Worm (Caenorhabditis elegans) whole organism, L4 larva: ENCODE measurements around the gene T08G5.15.

Experiments used
- D1046.2 ChIP-seq: fragments of 200-800 bp; sonication (Bioruptor generic); IDR thresholded peaks from 2 replicates; pipeline ENCODE4 v1.3.6; 2022; ENCODE audit warnings: missing genetic modification characterization, missing compliant biosample characterization
- F10B5.3 ChIP-seq: sonication (generic microtip); optimal IDR thresholded peaks from 2 replicates; lab custom pipeline; 2016; ENCODE audit warnings: mild to moderate bottlenecking, missing genetic modification characterization, missing compliant biosample characterization
- F26F4.8 ChIP-seq: fragments of 200-800 bp; sonication (Bioruptor generic); conservative IDR thresholded peaks from 2 replicates; pipeline ENCODE4 v1.3.6; 2022; ENCODE audit warnings: missing genetic modification characterization, missing compliant biosample characterization
- F44E2.7 ChIP-seq: fragments of 200-800 bp; sonication (Bioruptor generic); IDR thresholded peaks from 2 replicates; pipeline ENCODE4 v2.1.2; 2022; ENCODE audit warnings: missing genetic modification characterization, missing compliant biosample characterization
- R02D3.7 ChIP-seq: fragments of 150-350 bp; sonication (generic microtip); optimal IDR thresholded peaks from 3 replicates; lab custom pipeline; 2014; ENCODE audit warnings: missing biosample characterization, missing genetic modification characterization
- T20F7.1 ChIP-seq: fragments of 200-800 bp; sonication (Bioruptor generic); optimal IDR thresholded peaks from 2 replicates; lab custom pipeline; 2018; ENCODE audit warnings: mild to moderate bottlenecking, missing genetic modification characterization, missing compliant biosample characterization
- T26A8.4 ChIP-seq: fragments of 200-800 bp; sonication (Bioruptor generic); IDR thresholded peaks from 2 replicates; pipeline ENCODE4 v1.3.6; 2022; ENCODE audit warnings: missing genetic modification characterization, missing compliant biosample characterization
- Y5F2A.4 ChIP-seq: fragments of 200-800 bp; sonication (Bioruptor generic); optimal IDR thresholded peaks from 2 replicates; lab custom pipeline; 2018; ENCODE audit warnings: mild to moderate bottlenecking, missing genetic modification characterization, missing compliant biosample characterization
- aha-1 ChIP-seq: fragments of 150-350 bp; peaks from one replicate; lab custom pipeline; 2014; ENCODE audit warnings: missing biosample characterization, missing genetic modification characterization
- ama-1 ChIP-seq: fragments of 150-350 bp; optimal IDR thresholded peaks from 2 replicates; lab custom pipeline; 2014; ENCODE audit warnings: inconsistent platforms, mixed read lengths
- attf-4 ChIP-seq: sonication (generic microtip); optimal IDR thresholded peaks from 3 replicates; lab custom pipeline; 2017; ENCODE audit warnings: missing biosample characterization, missing genetic modification characterization
- ceh-32 ChIP-seq: sonication (generic microtip); optimal IDR thresholded peaks from 2 replicates; lab custom pipeline; 2016; ENCODE audit warnings: mild to moderate bottlenecking, missing genetic modification characterization, missing compliant biosample characterization; ENCODE audit not compliant: poor library complexity
- ceh-62 ChIP-seq: sonication (generic microtip); optimal IDR thresholded peaks from 2 replicates; lab custom pipeline; 2017; ENCODE audit warnings: missing biosample characterization, missing genetic modification characterization
- ceh-82 ChIP-seq: sonication (generic microtip); optimal IDR thresholded peaks from 2 replicates; lab custom pipeline; 2017; ENCODE audit warnings: missing biosample characterization, missing genetic modification characterization
- ces-1 ChIP-seq: fragments of 150-350 bp; sonication (generic microtip); optimal IDR thresholded peaks from 4 replicates; lab custom pipeline; 2014; ENCODE audit warnings: missing biosample characterization, missing genetic modification reagents, missing genetic modification characterization
- dmd-8 ChIP-seq: fragments of 200-800 bp; sonication (Bioruptor generic); IDR thresholded peaks from 2 replicates; pipeline ENCODE4 v1.3.6; 2022; ENCODE audit warnings: missing genetic modification characterization, missing compliant biosample characterization
- dpl-1 ChIP-seq: fragments of 150-350 bp; optimal IDR thresholded peaks from 2 replicates; lab custom pipeline; 2014; ENCODE audit warnings: missing biosample characterization, missing genetic modification reagents, missing genetic modification characterization
- duxl-1 ChIP-seq: sonication (generic microtip); optimal IDR thresholded peaks from 2 replicates; lab custom pipeline; 2016; ENCODE audit warnings: mild to moderate bottlenecking, missing genetic modification characterization, moderate library complexity, missing compliant biosample characterization; ENCODE audit not compliant: poor library complexity
- egl-27 ChIP-seq: sonication (generic microtip); optimal IDR thresholded peaks from 3 replicates; lab custom pipeline; 2017; ENCODE audit warnings: missing biosample characterization, missing genetic modification reagents, missing genetic modification characterization
- hif-1 ChIP-seq, 2 experiments: sonication (generic microtip); optimal IDR thresholded peaks; 2 replicates each; lab custom pipeline; 2016 to 2017; ENCODE audit warnings: missing compliant biosample characterization in 2 of 2, missing genetic modification characterization in 2 of 2, missing genetic modification reagents in 2 of 2, missing genotype in 2 of 2, mild to moderate bottlenecking in 1 of 2
- hlh-11 ChIP-seq: fragments of 200-800 bp; sonication (Bioruptor generic); optimal IDR thresholded peaks from 2 replicates; lab custom pipeline; 2018; ENCODE audit warnings: mild to moderate bottlenecking, missing genetic modification characterization, missing compliant biosample characterization
- jun-1 ChIP-seq: fragments of 150-350 bp; optimal IDR thresholded peaks from 2 replicates; lab custom pipeline; 2014; ENCODE audit warnings: missing biosample characterization, missing genetic modification reagents, missing genetic modification characterization
- lin-1 ChIP-seq: fragments of 200-800 bp; sonication (Bioruptor generic); IDR thresholded peaks from 2 replicates; pipeline ENCODE4 v1.3.6; 2022; ENCODE audit warnings: missing genetic modification reagents, missing genetic modification characterization, missing compliant biosample characterization
- lin-13 ChIP-seq: fragments of 150-350 bp; optimal IDR thresholded peaks from 2 replicates; lab custom pipeline; 2014; ENCODE audit warnings: missing biosample characterization, missing genetic modification reagents, missing genetic modification characterization
- lin-15B ChIP-seq: fragments of 150-350 bp; sonication (generic microtip); optimal IDR thresholded peaks from 3 replicates; lab custom pipeline; 2014; ENCODE audit warnings: missing biosample characterization, missing genetic modification characterization
- lin-38 ChIP-seq: fragments of 200-800 bp; sonication (Bioruptor generic); IDR thresholded peaks from 2 replicates; pipeline ENCODE4 v1.3.6; 2022; ENCODE audit warnings: missing genetic modification reagents, missing genetic modification characterization, missing compliant biosample characterization
- lir-3 ChIP-seq: sonication (generic microtip); optimal IDR thresholded peaks from 2 replicates; lab custom pipeline; 2016; ENCODE audit warnings: mild to moderate bottlenecking, missing genetic modification characterization, missing compliant biosample characterization
- lsy-2 ChIP-seq, 2 experiments: fragments of 150-350 bp in 1 of 2; sonication (generic microtip) in 1 of 2; optimal IDR thresholded peaks; 2 replicates each; lab custom pipeline; 2014 to 2017; ENCODE audit warnings: missing biosample characterization in 2 of 2, missing genetic modification characterization in 2 of 2
- madf-5 ChIP-seq, 2 experiments: fragments of 200-800 bp; sonication (Bioruptor generic); IDR thresholded peaks; 2 replicates each; pipeline ENCODE4 v1.3.6; 2022; ENCODE audit warnings: missing compliant biosample characterization in 2 of 2, missing genetic modification characterization in 2 of 2
- madf-9 ChIP-seq: fragments of 200-800 bp; sonication (Bioruptor generic); conservative IDR thresholded peaks from 2 replicates; pipeline ENCODE4 v1.3.6; 2022; ENCODE audit warnings: missing genetic modification reagents, missing genetic modification characterization, missing compliant biosample characterization
- mdl-1 ChIP-seq, 2 experiments: fragments of 150-350 bp in 1 of 2; sonication (generic microtip) in 1 of 2; optimal IDR thresholded peaks; 2 replicates each; lab custom pipeline; 2014 to 2017; ENCODE audit warnings: missing biosample characterization in 2 of 2, missing genetic modification characterization in 2 of 2
- mxl-2 ChIP-seq: fragments of 200-800 bp; sonication (Bioruptor generic); conservative IDR thresholded peaks from 2 replicates; pipeline ENCODE4 v1.3.6; 2022; ENCODE audit warnings: missing genetic modification reagents, missing genetic modification characterization, missing compliant biosample characterization
- nhr-102 ChIP-seq: sonication (generic microtip); optimal IDR thresholded peaks from 2 replicates; lab custom pipeline; 2016; ENCODE audit warnings: mild to moderate bottlenecking, missing genetic modification characterization, moderate library complexity, missing compliant biosample characterization
- nhr-11 ChIP-seq: fragments of 150-350 bp; optimal IDR thresholded peaks from 2 replicates; lab custom pipeline; 2014; ENCODE audit warnings: missing biosample characterization, missing genetic modification characterization
- nhr-111 ChIP-seq: fragments of 200-800 bp; sonication (Bioruptor generic); optimal IDR thresholded peaks from 2 replicates; lab custom pipeline; 2018; ENCODE audit warnings: mild to moderate bottlenecking, missing genetic modification characterization, missing compliant biosample characterization
- nhr-25 ChIP-seq: sonication (generic microtip); optimal IDR thresholded peaks from 2 replicates; lab custom pipeline; 2017; ENCODE audit warnings: missing genetic modification characterization, mild to moderate bottlenecking, missing compliant biosample characterization, antibody characterized with exemption, moderate library complexity, borderline replicate concordance; ENCODE audit not compliant: insufficient read depth
- nhr-28 ChIP-seq: fragments of 150-350 bp; optimal IDR thresholded peaks from 2 replicates; lab custom pipeline; 2014; ENCODE audit warnings: missing biosample characterization, missing genetic modification characterization
- nhr-41 ChIP-seq: fragments of 200-800 bp; sonication (Bioruptor generic); IDR thresholded peaks from 2 replicates; pipeline ENCODE4 v1.3.6; 2022; ENCODE audit warnings: missing genetic modification reagents, missing genetic modification characterization, missing compliant biosample characterization
- nhr-48 ChIP-seq: sonication (generic microtip); optimal IDR thresholded peaks from 2 replicates; lab custom pipeline; 2016; ENCODE audit warnings: mild to moderate bottlenecking, missing genetic modification characterization, missing compliant biosample characterization
- nhr-6 ChIP-seq: fragments of 150-350 bp; optimal IDR thresholded peaks from 2 replicates; lab custom pipeline; 2014; ENCODE audit warnings: missing biosample characterization, missing genetic modification characterization
- pha-4 ChIP-seq, 2 experiments: fragments of 150-350 bp in 1 of 2; fragments of 200-800 bp in 1 of 2; sonication (Bioruptor generic) in 1 of 2; IDR thresholded peaks in 1 of 2; optimal IDR thresholded peaks in 1 of 2; 2 replicates each; pipeline versions ENCODE4 v1.3.6 to Lab custom; 2014 to 2022; ENCODE audit warnings: missing genetic modification characterization in 2 of 2, missing genetic modification reagents in 2 of 2, missing biosample characterization in 1 of 2, missing compliant biosample characterization in 1 of 2
- pqm-1 ChIP-seq: sonication (generic microtip); optimal IDR thresholded peaks from 2 replicates; lab custom pipeline; 2017; ENCODE audit warnings: missing biosample characterization, missing genetic modification characterization
- rbr-2 ChIP-seq: sonication (generic microtip); optimal IDR thresholded peaks from 2 replicates; lab custom pipeline; 2016; ENCODE audit warnings: missing genotype, missing genetic modification characterization, missing compliant biosample characterization
- sdz-12 ChIP-seq: fragments of 200-800 bp; sonication (Bioruptor generic); optimal IDR thresholded peaks from 2 replicates; lab custom pipeline; 2018; ENCODE audit warnings: mild to moderate bottlenecking, missing genetic modification characterization, missing compliant biosample characterization
- skn-1 ChIP-seq: fragments of 150-350 bp; optimal IDR thresholded peaks from 2 replicates; lab custom pipeline; 2014; ENCODE audit warnings: missing biosample characterization, missing genetic modification characterization
- snpc-1.2 ChIP-seq: fragments of 200-800 bp; sonication (Bioruptor generic); IDR thresholded peaks from 2 replicates; pipeline ENCODE4 v1.3.6; 2022; ENCODE audit warnings: missing genetic modification reagents, missing genetic modification characterization, missing compliant biosample characterization
- spr-3 ChIP-seq: fragments of 200-800 bp; sonication (Bioruptor generic); optimal IDR thresholded peaks from 2 replicates; lab custom pipeline; 2018; ENCODE audit warnings: mild to moderate bottlenecking, missing genetic modification characterization, missing compliant biosample characterization
- unc-130 ChIP-seq: sonication (generic microtip); optimal IDR thresholded peaks from 2 replicates; lab custom pipeline; 2016; ENCODE audit warnings: missing genetic modification reagents, missing genetic modification characterization, missing compliant biosample characterization
- zip-11 ChIP-seq: fragments of 200-800 bp; sonication (Bioruptor generic); IDR thresholded peaks from 2 replicates; pipeline ENCODE4 v1.3.6; 2022; ENCODE audit warnings: missing genetic modification characterization, missing compliant biosample characterization
- zip-2 ChIP-seq: fragments of 150-350 bp; optimal IDR thresholded peaks from 2 replicates; lab custom pipeline; 2014; ENCODE audit warnings: missing biosample characterization, missing genetic modification characterization
- ztf-11 ChIP-seq: fragments of 150-350 bp; optimal IDR thresholded peaks from 2 replicates; lab custom pipeline; 2014; ENCODE audit warnings: missing biosample characterization, missing genetic modification characterization

Gene T08G5.15

ce11 chrV:14028256-14028743 is 5.3 kb upstream of the T08G5.15 start (continued):
- TF ChIP-seq F44E2.7 (GFP tag; lab: Robert Waterston, UW) (0 out of 2 replicates have a peak, but pooled peaks have one; percentile 33), hlh-11 (peak; percentile 69), nhr-11 (tag; lab: Kevin White, UChicago) (no peak), ceh-62 (tag; lab: Kevin White, UChicago) (no peak), lin-1 (GFP tag; lab: Robert Waterston, UW) (no peak), madf-9 (no peak), lir-3 (tag; lab: Kevin White, UChicago) (peak; percentile 32), madf-5 (GFP tag; IDR thresholded peaks at IDR 0.05; lab: Robert Waterston, UW) (no peak), ama-1 (peak; percentile 91), nhr-6 (tag; lab: Kevin White, UChicago) (no peak), T20F7.1 (no peak), nhr-48 (tag; lab: Kevin White, UChicago) (peak; percentile 63), duxl-1 (tag; lab: Kevin White, UChicago) (peak; percentile 89), mxl-2 (no peak), pha-4 (GFP tag; IDR thresholded peaks at IDR 0.05; lab: Robert Waterston, UW) (peak; percentile 54; the same call in 1 of the 2 replicates), pha-4 (tag; optimal IDR thresholded peaks at IDR 0.05; lab: Kevin White, UChicago) (no peak), attf-4 (no peak), nhr-28 (no peak), spr-3 (GFP tag; lab: Kevin White, UChicago) (peak; percentile 51), lin-15B (tag; lab: Kevin White, UChicago) (no peak), nhr-25 (tag; lab: Kevin White, UChicago) (no peak), T26A8.4 (GFP tag; lab: Robert Waterston, UW) (peak; percentile 94), ztf-11 (no peak), unc-130 (GFP tag; lab: Kevin White, UChicago) (peak; percentile 38), D1046.2 (no peak), sdz-12 (GFP tag; lab: Kevin White, UChicago) (no peak), zip-2 (tag; lab: Kevin White, UChicago) (peak; percentile 43), dmd-8 (GFP tag; lab: Robert Waterston, UW) (no peak), jun-1 (tag; lab: Kevin White, UChicago) (no peak), F10B5.3 (peak; percentile 67), lsy-2 (tag; optimal IDR thresholded peaks at IDR 0.05; lab: Kevin White, UChicago) (no peak), lin-38 (GFP tag; lab: Robert Waterston, UW) (peak; percentile 79), zip-11 (no peak), pqm-1 (tag; lab: Kevin White, UChicago) (no peak), snpc-1.2 (GFP tag; lab: Robert Waterston, UW) (peak; percentile 77), aha-1 (peak; percentile 87), skn-1 (tag; lab: Kevin White, UChicago) (no peak), rbr-2 (peak; percentile 40), egl-27 (tag; lab: Kevin White, UChicago) (no peak), ceh-82 (tag; lab: Kevin White, UChicago) (no peak), ces-1 (no peak), nhr-111 (GFP tag; lab: Kevin White, UChicago) (no peak), ceh-32 (tag; lab: Kevin White, UChicago) (no peak), R02D3.7 (tag; lab: Kevin White, UChicago) (no peak), Y5F2A.4 (GFP tag; lab: Kevin White, UChicago) (peak; percentile 5), dpl-1 (no peak), mdl-1 (tag; optimal IDR thresholded peaks at IDR 0.05; lab: Kevin White, UChicago) (peak in 1 of 2 experiments; percentile 0), nhr-41 (GFP tag; lab: Robert Waterston, UW) (no peak), nhr-102 (tag; lab: Kevin White, UChicago) (peak; percentile 88), lin-13 (GFP tag; lab: Kevin White, UChicago) (no peak), hif-1 (tag; optimal IDR thresholded peaks at IDR 0.05; lab: Kevin White, UChicago) (no peak), F26F4.8 (GFP tag; lab: Robert Waterston, UW) (no peak)
